Fruit fly (Drosophila melanogaster) whole organism, adult: ENCODE measurements around the gene Srp68.

Experiments used
- CG11617 ChIP-seq: fragments of 200-800 bp; sonication (Bioruptor generic); optimal IDR thresholded peaks from 2 replicates; lab custom pipeline; 2017; ENCODE audit warnings: mild to moderate bottlenecking, missing biosample characterization, missing genetic modification reagents, missing genetic modification characterization
- CG12768 ChIP-seq: fragments of 200-800 bp; sonication (Bioruptor generic); optimal IDR thresholded peaks from 2 replicates; lab custom pipeline; 2017; ENCODE audit warnings: missing biosample characterization, missing genetic modification characterization, mild to moderate bottlenecking, moderate library complexity, missing genetic modification reagents
- CG33017 ChIP-seq: fragments of 200-800 bp; sonication (Bioruptor generic); optimal IDR thresholded peaks from 2 replicates; lab custom pipeline; 2018; ENCODE audit warnings: missing biosample characterization, mild to moderate bottlenecking, missing genetic modification characterization, moderate library complexity
- Hr96 ChIP-seq: fragments of 200-800 bp; sonication (Bioruptor generic); optimal IDR thresholded peaks from 2 replicates; lab custom pipeline; 2016; ENCODE audit warnings: missing biosample characterization, missing genetic modification characterization
- cic ChIP-seq: fragments of 200-800 bp; sonication (Bioruptor generic); optimal IDR thresholded peaks from 2 replicates; lab custom pipeline; 2017; ENCODE audit warnings: missing biosample characterization, mild to moderate bottlenecking, missing genetic modification characterization, moderate library complexity
- kay ChIP-seq: fragments of 200-800 bp; sonication (Bioruptor generic); peaks from one replicate; lab custom pipeline; 2016; ENCODE audit warnings: missing biosample characterization, missing genetic modification characterization, borderline replicate concordance
- tj ChIP-seq: fragments of 200-800 bp; sonication (Bioruptor generic); optimal IDR thresholded peaks from 3 replicates; lab custom pipeline; 2017; ENCODE audit warnings: missing biosample characterization, mild to moderate bottlenecking, missing genetic modification characterization, moderate library complexity
- toe ChIP-seq: fragments of 200-800 bp; sonication (Bioruptor generic); optimal IDR thresholded peaks from 2 replicates; lab custom pipeline; 2016; ENCODE audit warnings: missing biosample characterization, missing genetic modification characterization

DNA sequence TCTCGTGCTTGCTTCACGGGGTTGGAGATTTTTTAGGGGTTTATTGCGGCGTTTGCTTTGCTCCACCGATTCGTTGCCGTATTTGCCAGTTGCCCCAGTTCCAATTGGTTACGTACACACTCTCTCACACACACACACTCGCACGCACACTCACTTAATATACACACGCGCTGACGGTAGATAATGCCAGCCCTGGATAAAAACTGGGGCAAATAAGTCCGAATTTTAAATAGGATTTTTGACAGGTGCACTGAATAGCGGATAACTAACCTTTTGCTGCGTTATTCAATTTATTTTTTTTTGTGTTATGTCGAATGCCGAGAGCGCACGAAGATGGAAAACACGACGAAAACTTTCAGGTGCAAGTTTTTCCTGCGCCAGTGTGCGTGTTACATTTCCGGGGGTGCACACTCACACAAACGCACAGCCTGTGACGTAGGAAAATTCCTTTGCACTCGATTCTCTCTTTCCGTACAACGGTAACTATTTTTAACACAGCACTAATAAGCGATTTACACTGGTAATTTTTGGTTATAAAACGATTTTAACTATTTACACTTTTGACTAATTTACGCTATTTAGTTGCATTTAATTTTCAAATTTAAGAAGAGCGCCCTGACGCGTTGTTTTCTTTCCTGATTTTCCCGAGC lies 22.2 kb upstream of the Srp68 start:
- no peak for TF ChIP-seq tj (GFP tag; lab: Kevin White, UChicago)
- TF ChIP-seq CG12768 = no peak
- TF ChIP-seq kay (GFP tag; lab: Kevin White, UChicago) = no peak
- TF ChIP-seq CG11617 (GFP tag; lab: Kevin White, UChicago) = no peak
- no peak for TF ChIP-seq cic (GFP tag; lab: Kevin White, UChicago)
- no peak for TF ChIP-seq toe (GFP tag; lab: Kevin White, UChicago)
- TF ChIP-seq CG33017 (tag; lab: Kevin White, UChicago) = no peak
- TF ChIP-seq Hr96 (GFP tag; lab: Kevin White, UChicago) = no peak
